Worm (Caenorhabditis elegans): ENCODE results near the gene tag-314.

DNA sequence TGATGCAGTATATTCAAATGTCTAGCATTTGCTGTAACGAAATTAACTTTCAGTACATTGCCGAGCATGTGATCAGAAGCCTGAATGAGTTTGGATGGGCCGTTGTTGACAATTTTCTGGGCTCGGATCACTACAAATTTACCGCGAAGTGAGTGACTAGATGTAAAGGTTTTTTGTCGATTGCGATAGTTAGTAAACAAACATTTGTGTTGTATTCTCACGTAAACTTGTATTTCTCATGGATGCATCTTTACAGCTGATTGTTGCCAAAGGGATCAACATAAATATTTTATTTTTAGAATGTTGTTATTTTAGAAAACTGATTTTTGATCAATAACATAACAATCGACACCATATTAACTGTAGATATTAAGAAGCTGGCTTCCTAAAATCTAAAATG is 45.5 kb upstream of the tag-314 start:
- TF ChIP-seq lsy-2 (tag; optimal IDR thresholded peaks at IDR 0.05) (no peak), snpc-4 (tag; optimal IDR thresholded peaks at IDR 0.05) (no peak), tbx-8 (GFP tag; optimal IDR thresholded peaks at IDR 0.05) (no peak), flh-1 (GFP tag; optimal IDR thresholded peaks at IDR 0.05) (no peak), unc-39 (tag; optimal IDR thresholded peaks at IDR 0.05) (no peak), elt-1 (tag; optimal IDR thresholded peaks at IDR 0.05; ENCODE audit: borderline replicate concordance, insufficient read depth) (no peak)

Measured in whole organism, mixed stage, embryonic.